Fruit fly (Drosophila melanogaster): ENCODE results near the gene S1P.

Gene S1P

DNA sequence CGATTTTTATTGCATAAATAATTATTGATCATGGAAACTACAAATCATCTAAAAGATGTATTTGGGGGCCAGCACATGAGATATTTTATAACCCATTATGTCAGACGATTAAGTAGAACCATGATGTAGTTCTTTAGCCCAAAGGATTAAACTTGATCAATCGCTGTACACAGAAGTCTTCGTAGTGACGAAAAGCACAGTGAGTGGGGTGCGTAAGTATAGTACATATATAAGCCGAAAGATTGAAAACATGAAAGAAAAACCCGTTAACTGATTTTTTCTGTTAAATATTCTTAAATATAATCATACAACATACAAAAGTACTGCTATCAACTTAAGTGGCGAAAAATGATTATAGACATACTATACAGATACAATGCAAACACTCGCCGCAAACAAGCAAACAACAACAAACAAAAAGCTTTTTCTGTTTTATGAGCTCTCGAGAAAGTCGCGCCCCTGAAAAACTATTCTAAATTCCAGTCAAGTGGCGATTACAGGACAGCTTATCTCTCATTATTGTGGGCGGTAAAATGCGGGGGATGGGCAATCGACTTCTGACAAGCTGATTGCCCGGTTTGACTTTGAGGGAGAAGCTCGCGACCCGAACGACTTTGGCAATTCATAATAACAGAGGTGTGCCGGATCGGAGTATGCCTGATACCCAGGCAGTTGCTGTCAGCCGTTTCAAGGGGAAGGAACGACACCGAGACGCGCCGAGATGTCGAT is 19.3 kb upstream of the S1P start, which contains the start of gene CG32444:
Gene CG32444 (plus strand): TSS at position 683 of the 729 bp plus-strand sequence.
- TF ChIP-seq insv (optimal IDR thresholded peaks at IDR 0.05) = no peak
- TF ChIP-seq psq (optimal IDR thresholded peaks at IDR 0.05) = no peak
- TF ChIP-seq ttk (optimal IDR thresholded peaks at IDR 0.05) = no peak
- no peak for TF ChIP-seq Sin3A (optimal IDR thresholded peaks at IDR 0.05)
- no peak for TF ChIP-seq Myc (optimal IDR thresholded peaks at IDR 0.05)
- TF ChIP-seq h (optimal IDR thresholded peaks at IDR 0.05) = no peak

DNA sequence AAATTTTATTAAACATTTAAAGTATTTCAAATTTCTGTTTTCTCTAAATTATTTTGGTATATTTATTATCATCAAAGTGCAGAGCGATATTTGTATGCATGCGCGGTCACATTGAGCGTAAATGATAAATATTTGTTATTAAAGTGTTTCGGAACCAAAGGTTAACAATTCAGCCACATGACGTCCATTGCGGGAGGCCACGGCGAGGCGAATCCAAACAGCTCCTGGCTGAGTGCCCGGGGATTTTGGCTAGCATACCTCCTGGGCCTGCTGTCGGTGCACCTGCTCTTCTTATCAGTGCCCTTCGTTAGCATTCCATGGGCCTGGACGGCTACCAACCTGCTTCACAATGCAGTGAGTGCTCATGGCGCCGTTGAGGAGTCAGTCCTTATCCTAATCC is 18.0 kb upstream of the S1P start, which contains the start of gene ORMDL:
Gene ORMDL (plus strand): TSS at position 98 of the 400 bp plus-strand sequence.
- no peak for TF ChIP-seq h (optimal IDR thresholded peaks at IDR 0.05)
- TF ChIP-seq insv (optimal IDR thresholded peaks at IDR 0.05) = no peak
- no peak for TF ChIP-seq Sin3A (optimal IDR thresholded peaks at IDR 0.05)
- TF ChIP-seq Myc (optimal IDR thresholded peaks at IDR 0.05) = no peak
- no peak for TF ChIP-seq ttk (optimal IDR thresholded peaks at IDR 0.05)
- TF ChIP-seq psq (optimal IDR thresholded peaks at IDR 0.05) = no peak

DNA sequence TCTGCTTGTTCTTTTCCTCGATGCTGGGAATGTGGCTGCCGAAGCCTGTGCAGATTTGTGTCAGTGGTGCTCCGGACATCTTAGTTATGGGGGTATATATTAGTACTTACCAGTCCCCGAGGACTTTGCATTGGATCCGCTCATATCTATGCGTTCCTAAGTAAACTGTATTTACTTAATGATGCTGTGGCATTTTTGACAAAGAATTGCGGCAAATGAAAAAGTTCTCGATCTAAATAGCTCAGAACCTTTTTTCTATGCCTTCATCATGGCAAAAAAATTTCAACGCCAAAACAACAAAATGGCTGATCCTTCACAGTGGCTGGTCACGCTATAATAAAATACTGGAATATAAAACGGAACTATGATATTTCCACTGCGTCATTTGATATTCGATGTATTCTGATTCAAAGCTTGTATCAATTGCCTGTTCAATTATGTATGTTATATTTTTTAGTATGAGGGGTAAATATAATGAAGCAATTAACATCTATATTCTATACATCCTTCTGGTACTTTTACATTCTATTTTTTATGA is 17.0 kb upstream of the S1P start, which contains the start of gene MED1:
Gene MED1 (minus strand): TSS at position 295 of the 538 bp plus-strand sequence.
- no peak for TF ChIP-seq psq (optimal IDR thresholded peaks at IDR 0.05)
- TF ChIP-seq insv (optimal IDR thresholded peaks at IDR 0.05) = no peak
- TF ChIP-seq ttk (optimal IDR thresholded peaks at IDR 0.05) = no peak
- no peak for TF ChIP-seq Myc (optimal IDR thresholded peaks at IDR 0.05)
- no peak for TF ChIP-seq Sin3A (optimal IDR thresholded peaks at IDR 0.05)
- TF ChIP-seq h (optimal IDR thresholded peaks at IDR 0.05) = no peak

DNA sequence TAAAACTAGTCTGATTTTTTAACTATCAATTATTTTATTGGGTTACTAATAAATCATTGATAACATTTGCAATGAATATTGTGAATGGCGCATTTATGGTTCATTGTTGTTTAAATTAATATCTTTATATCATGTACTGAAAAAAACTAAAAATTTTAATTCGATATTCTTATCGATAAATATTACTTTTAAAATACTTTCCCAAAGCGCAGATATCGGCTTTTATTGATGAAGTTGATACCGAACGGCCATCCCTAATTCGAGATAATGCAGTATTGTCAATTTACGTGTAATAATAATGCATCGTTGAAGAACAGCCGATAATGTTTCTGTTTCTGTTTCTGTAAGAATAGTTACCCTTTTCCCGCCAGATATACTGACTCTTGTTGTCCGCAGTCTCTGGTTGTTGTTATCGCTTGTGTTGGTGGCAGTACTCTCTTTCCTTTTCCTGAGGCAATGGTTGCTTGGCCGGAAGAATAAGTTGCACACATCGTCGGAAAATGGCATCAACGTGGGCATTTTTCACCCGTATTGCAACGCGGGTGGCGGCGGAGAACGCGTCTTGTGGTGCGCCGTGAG is 8.9 kb upstream of the S1P start:
- TF ChIP-seq ttk (optimal IDR thresholded peaks at IDR 0.05) (no peak), Myc (optimal IDR thresholded peaks at IDR 0.05) (no peak), psq (optimal IDR thresholded peaks at IDR 0.05) (no peak), h (optimal IDR thresholded peaks at IDR 0.05) (no peak), insv (optimal IDR thresholded peaks at IDR 0.05) (no peak), Sin3A (optimal IDR thresholded peaks at IDR 0.05) (no peak)

dm6 chr3L:21625547-21625946 is 8.4 kb upstream of the S1P start, which contains the start of the genes CG7166 and Alg11:
Gene CG7166 (minus strand): TSS chr3L:21625647.
Gene Alg11 (plus strand): TSS chr3L:21625806.
- TF ChIP-seq Myc (optimal IDR thresholded peaks at IDR 0.05) = no peak
- no peak for TF ChIP-seq insv (optimal IDR thresholded peaks at IDR 0.05)
- no peak for TF ChIP-seq ttk (optimal IDR thresholded peaks at IDR 0.05)
- no peak for TF ChIP-seq psq (optimal IDR thresholded peaks at IDR 0.05)
- no peak for TF ChIP-seq h (optimal IDR thresholded peaks at IDR 0.05)
- no peak for TF ChIP-seq Sin3A (optimal IDR thresholded peaks at IDR 0.05)

DNA sequence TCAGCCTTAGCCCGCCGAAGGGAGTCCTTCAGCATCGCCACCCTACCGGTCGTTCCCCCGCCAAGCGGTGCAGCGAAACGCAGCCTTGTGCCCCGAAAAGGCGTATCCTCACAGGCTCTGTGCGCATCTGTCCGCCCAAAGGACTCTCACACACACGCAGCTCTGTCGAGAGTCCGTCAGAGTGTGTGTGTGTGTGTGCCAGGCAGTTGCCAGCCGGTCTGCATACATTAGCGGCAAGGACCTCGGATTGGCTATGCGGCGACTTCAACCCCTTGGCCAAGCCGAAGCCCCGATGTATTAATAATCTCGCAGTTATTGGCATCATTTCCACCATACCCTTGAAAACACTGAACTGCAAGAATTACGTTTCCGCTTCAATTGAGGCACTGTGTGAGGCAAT is 6.6 kb downstream of the S1P start:
- TF ChIP-seq Sin3A (optimal IDR thresholded peaks at IDR 0.05) = no peak

DNA sequence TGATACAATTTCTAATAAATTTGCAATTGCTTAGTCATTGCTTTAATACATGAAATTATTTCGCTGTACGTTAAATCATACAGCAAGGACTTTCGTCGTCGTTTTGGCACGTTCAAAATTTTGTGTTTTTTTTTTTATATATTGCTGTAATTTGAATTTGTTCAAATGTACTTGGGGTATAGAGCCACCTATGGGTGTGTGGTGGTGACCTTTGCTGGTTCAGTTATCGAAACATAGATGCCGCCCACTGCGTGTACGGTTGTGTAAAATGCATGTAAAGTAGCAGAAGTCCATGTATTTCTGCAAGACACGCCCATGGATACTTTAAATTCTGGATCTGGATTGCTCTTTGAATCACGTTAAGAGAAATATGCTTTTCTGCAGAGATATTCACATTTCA is 12.9 kb downstream of the S1P start:
- TF ChIP-seq ttk (optimal IDR thresholded peaks at IDR 0.05) (no peak), psq (optimal IDR thresholded peaks at IDR 0.05) (no peak), Sin3A (optimal IDR thresholded peaks at IDR 0.05) (no peak), Myc (optimal IDR thresholded peaks at IDR 0.05) (no peak), h (optimal IDR thresholded peaks at IDR 0.05) (no peak), insv (optimal IDR thresholded peaks at IDR 0.05) (no peak)

DNA sequence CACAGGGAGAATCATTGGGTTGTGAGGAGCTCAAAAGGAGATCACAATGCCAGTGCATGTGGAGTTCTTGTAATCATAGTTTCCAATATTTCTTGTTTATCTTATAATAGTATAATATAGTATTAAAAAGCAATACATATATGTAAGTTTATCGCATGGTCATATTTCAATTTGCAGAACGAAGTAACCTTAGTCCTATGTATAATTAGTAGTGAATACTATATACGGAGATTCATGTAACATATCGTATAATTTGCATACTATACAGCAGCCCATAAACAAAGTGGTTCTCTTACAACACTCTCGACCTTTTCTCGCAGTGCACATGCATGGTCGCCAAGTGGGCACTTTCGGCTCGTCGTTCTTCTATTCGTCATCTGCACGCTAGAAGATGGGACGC is 14.9 kb downstream of the S1P start:
- TF ChIP-seq h (optimal IDR thresholded peaks at IDR 0.05) = no peak
- no peak for TF ChIP-seq ttk (optimal IDR thresholded peaks at IDR 0.05)
- no peak for TF ChIP-seq Sin3A (optimal IDR thresholded peaks at IDR 0.05)
- no peak for TF ChIP-seq Myc (optimal IDR thresholded peaks at IDR 0.05)
- no peak for TF ChIP-seq psq (optimal IDR thresholded peaks at IDR 0.05)
- TF ChIP-seq insv (optimal IDR thresholded peaks at IDR 0.05) = no peak

DNA sequence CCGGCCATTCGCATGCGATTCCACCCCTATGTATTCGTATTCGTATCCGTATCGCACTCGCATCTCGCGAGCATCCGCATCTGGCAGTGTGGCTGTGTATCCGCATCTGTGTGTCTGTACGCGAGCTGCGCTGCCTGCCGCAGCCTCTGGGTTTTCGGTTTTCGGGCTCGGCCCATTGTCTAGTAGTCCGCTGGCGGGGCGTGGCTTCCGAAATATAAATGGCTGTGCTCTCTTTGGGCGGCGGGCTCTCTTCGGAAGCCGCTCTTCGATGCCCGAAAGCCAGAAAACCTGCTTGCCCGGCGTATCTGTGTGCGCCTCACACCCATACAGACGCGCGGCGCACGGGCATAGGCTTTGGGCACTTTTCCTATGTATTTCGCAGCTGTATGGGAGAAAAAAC is 18.8 kb downstream of the S1P start:
- no peak for TF ChIP-seq Sin3A (optimal IDR thresholded peaks at IDR 0.05)
- TF ChIP-seq psq (optimal IDR thresholded peaks at IDR 0.05) = no peak
- TF ChIP-seq Myc (optimal IDR thresholded peaks at IDR 0.05) = no peak
- TF ChIP-seq h (optimal IDR thresholded peaks at IDR 0.05) = no peak
- TF ChIP-seq ttk (optimal IDR thresholded peaks at IDR 0.05) = no peak
- no peak for TF ChIP-seq insv (optimal IDR thresholded peaks at IDR 0.05)

- TF ChIP-seq ttk (optimal IDR thresholded peaks at IDR 0.05) (no peak), Sin3A (optimal IDR thresholded peaks at IDR 0.05) (no peak)
Observed at dm6 chr3L:21594408-21594807, 22.8 kb downstream of the S1P start.

dm6 chr3L:21591247-21591646 is 25.9 kb downstream of the S1P start:
- TF ChIP-seq Myc (optimal IDR thresholded peaks at IDR 0.05) = no peak
- no peak for TF ChIP-seq insv (optimal IDR thresholded peaks at IDR 0.05)
- no peak for TF ChIP-seq Sin3A (optimal IDR thresholded peaks at IDR 0.05)
- TF ChIP-seq h (optimal IDR thresholded peaks at IDR 0.05) = no peak
- TF ChIP-seq psq (optimal IDR thresholded peaks at IDR 0.05) = no peak
- no peak for TF ChIP-seq ttk (optimal IDR thresholded peaks at IDR 0.05)

DNA sequence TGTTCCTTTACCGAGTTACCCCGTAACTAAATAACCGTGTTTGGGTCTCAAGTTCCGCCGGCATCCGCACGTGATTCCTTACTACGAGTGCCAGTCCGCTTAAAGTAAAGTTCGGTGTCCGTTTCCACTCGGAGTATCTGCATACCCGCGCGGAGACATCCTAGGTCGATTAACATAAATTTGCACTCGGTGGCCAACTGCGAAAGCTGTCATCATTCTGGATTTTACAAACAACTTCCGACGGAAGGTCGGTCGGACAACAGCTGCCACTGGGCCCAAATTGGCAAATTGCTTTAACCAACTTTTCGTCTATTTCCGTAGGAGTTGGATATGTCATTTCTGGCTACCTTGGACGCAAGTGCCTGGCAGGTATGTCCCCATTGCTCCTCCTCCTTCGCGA is 30.6 kb downstream of the S1P start, which contains the start of gene TfAP-2:
Gene TfAP-2 (plus strand): TSS at position 301 of the 400 bp plus-strand sequence.
- TF ChIP-seq Sin3A (optimal IDR thresholded peaks at IDR 0.05) = no peak
- no peak for TF ChIP-seq insv (optimal IDR thresholded peaks at IDR 0.05)
- TF ChIP-seq Myc (optimal IDR thresholded peaks at IDR 0.05) = no peak

Measured in Kc167 (cell line).